Worm (Caenorhabditis elegans) whole organism, L1 larva: ENCODE measurements around the gene Y56A3A.30.

Experiments used
- alr-1 ChIP-seq: fragments of 200-800 bp; sonication (Bioruptor generic); optimal IDR thresholded peaks from 2 replicates; lab custom pipeline; 2018; ENCODE audit warnings: borderline replicate concordance, mild to moderate bottlenecking, missing genetic modification characterization, missing compliant biosample characterization
- ceh-82 ChIP-seq, 3 experiments: fragments of 150-350 bp in 1 of 3; sonication (generic microtip) in 2 of 3; optimal IDR thresholded peaks; 2 replicates each; lab custom pipeline; 2014 to 2017; ENCODE audit warnings: missing biosample characterization in 3 of 3, missing genetic modification characterization in 3 of 3
- nhr-71 ChIP-seq: sonication (generic microtip); optimal IDR thresholded peaks from 2 replicates; lab custom pipeline; 2016; ENCODE audit warnings: mild to moderate bottlenecking, missing genetic modification characterization, moderate library complexity, missing compliant biosample characterization

DNA sequence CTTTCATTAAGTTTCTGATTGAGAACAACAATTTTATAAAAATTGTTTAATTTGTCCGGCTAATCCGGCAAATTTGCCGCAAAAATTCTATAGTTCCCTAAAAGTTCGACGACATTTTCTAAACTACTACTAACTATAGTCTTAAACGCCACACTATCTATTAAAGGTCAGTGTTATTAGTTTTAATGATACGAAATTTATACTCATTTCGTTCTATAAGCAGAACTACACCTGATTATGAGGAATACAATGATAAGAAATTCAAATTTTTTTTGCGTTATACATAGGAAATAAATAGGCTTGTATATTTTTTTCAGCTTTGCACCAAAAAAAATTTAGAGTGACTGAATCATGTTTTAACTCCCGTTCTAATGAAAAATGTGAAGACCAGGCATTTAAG, 30.4 kb downstream of the Y56A3A.30 start:
- TF ChIP-seq ceh-82 (tag; optimal IDR thresholded peaks at IDR 0.05; lab: Kevin White, UChicago) (no peak), nhr-71 (tag; lab: Kevin White, UChicago) (no peak), alr-1 (tag; lab: Kevin White, UChicago) (no peak)
